Fruit fly (Drosophila melanogaster) whole organism, prepupa: Measurements from ENCODE around the gene loco.

Experiments used
- CG10669 ChIP-seq: fragments of 200-800 bp; sonication (Bioruptor generic); optimal IDR thresholded peaks from 3 replicates; lab custom pipeline; 2018; ENCODE audit warnings: missing biosample characterization, mild to moderate bottlenecking, missing genetic modification characterization, moderate library complexity
- CG11902 ChIP-seq: fragments of 200-800 bp; sonication (Bioruptor generic); optimal IDR thresholded peaks from 3 replicates; lab custom pipeline; 2016; ENCODE audit warnings: missing biosample characterization, missing genetic modification characterization
- CG16779 ChIP-seq: fragments of 200-800 bp; sonication (Bioruptor generic); optimal IDR thresholded peaks from 3 replicates; lab custom pipeline; 2017; ENCODE audit warnings: missing biosample characterization, mild to moderate bottlenecking, missing genetic modification characterization
- CG31627 ChIP-seq: fragments of 200-800 bp; sonication (Bioruptor generic); optimal IDR thresholded peaks from 3 replicates; lab custom pipeline; 2016; ENCODE audit warnings: missing biosample characterization, missing genetic modification characterization
- CG32006 ChIP-seq: fragments of 200-800 bp; sonication (Bioruptor generic); optimal IDR thresholded peaks from 3 replicates; lab custom pipeline; 2017; ENCODE audit warnings: missing biosample characterization, mild to moderate bottlenecking, missing genetic modification characterization
- CG34406 ChIP-seq: fragments of 200-800 bp; sonication (Bioruptor generic); optimal IDR thresholded peaks from 3 replicates; lab custom pipeline; 2016; ENCODE audit warnings: missing biosample characterization, missing genetic modification characterization
- CG3919 ChIP-seq: fragments of 200-800 bp; sonication (Bioruptor generic); optimal IDR thresholded peaks from 3 replicates; lab custom pipeline; 2016; ENCODE audit warnings: missing biosample characterization, missing genetic modification characterization
- CG4318 ChIP-seq: fragments of 200-800 bp; sonication (Bioruptor generic); optimal IDR thresholded peaks from 3 replicates; lab custom pipeline; 2017; ENCODE audit warnings: missing biosample characterization, mild to moderate bottlenecking, missing genetic modification characterization
- CG6163 ChIP-seq: fragments of 200-800 bp; sonication (Bioruptor generic); IDR thresholded peaks from 3 replicates; pipeline ENCODE4 v1.3.6; 2022; ENCODE audit warnings: missing biosample characterization, missing genetic modification characterization
- CG6792 ChIP-seq: fragments of 200-800 bp; sonication (Bioruptor generic); optimal IDR thresholded peaks from 3 replicates; lab custom pipeline; 2016; ENCODE audit warnings: missing biosample characterization, missing genetic modification characterization
- CG6808 ChIP-seq: fragments of 200-800 bp; sonication (Bioruptor generic); optimal IDR thresholded peaks from 3 replicates; lab custom pipeline; 2017; ENCODE audit warnings: missing biosample characterization, missing genetic modification characterization, mild to moderate bottlenecking, moderate library complexity, missing genetic modification reagents
- CG6854 ChIP-seq: fragments of 200-800 bp; sonication (Bioruptor generic); optimal IDR thresholded peaks from 2 replicates; lab custom pipeline; 2017; ENCODE audit warnings: missing biosample characterization, mild to moderate bottlenecking, missing genetic modification characterization
- CG7368 ChIP-seq: fragments of 200-800 bp; sonication (Bioruptor generic); optimal IDR thresholded peaks from 3 replicates; lab custom pipeline; 2016; ENCODE audit warnings: missing biosample characterization, missing genetic modification characterization
- CG8319 ChIP-seq: fragments of 200-800 bp; sonication (Bioruptor generic); optimal IDR thresholded peaks from 3 replicates; lab custom pipeline; 2016; ENCODE audit warnings: missing biosample characterization, missing genetic modification characterization
- CG9139 ChIP-seq: fragments of 200-800 bp; sonication (Bioruptor generic); optimal IDR thresholded peaks from 3 replicates; lab custom pipeline; 2017; ENCODE audit warnings: missing biosample characterization, mild to moderate bottlenecking, missing genetic modification characterization
- Eip78C ChIP-seq: fragments of 200-800 bp; sonication (Bioruptor generic); peaks from one replicate; lab custom pipeline; 2016; ENCODE audit warnings: missing biosample characterization, missing genetic modification characterization
- Eip93F ChIP-seq: fragments of 200-800 bp; sonication (Bioruptor generic); optimal IDR thresholded peaks from 2 replicates; lab custom pipeline; 2016; ENCODE audit warnings: missing biosample characterization, mild to moderate bottlenecking, missing genetic modification characterization
- Ets96B ChIP-seq: fragments of 200-800 bp; optimal IDR thresholded peaks from 2 replicates; lab custom pipeline; 2019; ENCODE audit warnings: missing biosample characterization, mild to moderate bottlenecking, missing genetic modification characterization, moderate library complexity
- Gug ChIP-seq: fragments of 200-800 bp; sonication (Bioruptor generic); IDR thresholded peaks from 2 replicates; pipeline ENCODE4 v1.3.6; 2022; ENCODE audit warnings: missing biosample characterization, missing genetic modification characterization
- Hr38 ChIP-seq: sonication (Bioruptor generic); optimal IDR thresholded peaks from 2 replicates; lab custom pipeline; 2016; ENCODE audit warnings: missing biosample characterization, missing genetic modification characterization
- Hr39 ChIP-seq: fragments of 200-800 bp; sonication (Bioruptor generic); optimal IDR thresholded peaks from 2 replicates; lab custom pipeline; 2016; ENCODE audit warnings: missing biosample characterization, missing genetic modification characterization
- Hr4 ChIP-seq: fragments of 200-800 bp; sonication (Bioruptor generic); optimal IDR thresholded peaks from 3 replicates; lab custom pipeline; 2016; ENCODE audit warnings: missing biosample characterization, missing genetic modification characterization
- Met ChIP-seq: fragments of 200-800 bp; sonication (Bioruptor generic); optimal IDR thresholded peaks from 3 replicates; lab custom pipeline; 2016; ENCODE audit warnings: missing biosample characterization, missing genetic modification characterization
- OdsH ChIP-seq: fragments of 200-800 bp; sonication (Bioruptor generic); optimal IDR thresholded peaks from 3 replicates; lab custom pipeline; 2016; ENCODE audit warnings: missing biosample characterization, missing genetic modification characterization
- Sox14 ChIP-seq: fragments of 200-800 bp; sonication (Bioruptor generic); optimal IDR thresholded peaks from 3 replicates; lab custom pipeline; 2016; ENCODE audit warnings: missing biosample characterization, missing genetic modification characterization
- acj6 ChIP-seq: fragments of 200-800 bp; sonication (Bioruptor generic); optimal IDR thresholded peaks from 3 replicates; lab custom pipeline; 2016; ENCODE audit warnings: missing biosample characterization, missing genetic modification characterization
- cyc ChIP-seq: fragments of 200-800 bp; sonication (Bioruptor generic); optimal IDR thresholded peaks from 3 replicates; lab custom pipeline; 2016; ENCODE audit warnings: missing biosample characterization, missing genetic modification characterization
- eg ChIP-seq: fragments of 200-800 bp; sonication (Bioruptor generic); IDR thresholded peaks from 3 replicates; pipeline ENCODE4 v1.3.6; 2022; ENCODE audit warnings: missing biosample characterization, missing genetic modification characterization
- esn ChIP-seq: fragments of 200-800 bp; sonication (Bioruptor generic); optimal IDR thresholded peaks from 2 replicates; lab custom pipeline; 2016; ENCODE audit warnings: missing biosample characterization, mild to moderate bottlenecking, missing genetic modification characterization, moderate library complexity
- fkh ChIP-seq: fragments of 200-800 bp; sonication (Bioruptor generic); optimal IDR thresholded peaks from 3 replicates; lab custom pipeline; 2017; ENCODE audit warnings: missing biosample characterization, mild to moderate bottlenecking, missing genetic modification characterization, moderate library complexity
- lz ChIP-seq: fragments of 200-800 bp; sonication (Bioruptor generic); optimal IDR thresholded peaks from 3 replicates; lab custom pipeline; 2016; ENCODE audit warnings: missing biosample characterization, missing genetic modification characterization
- net ChIP-seq: fragments of 200-800 bp; sonication (Bioruptor generic); optimal IDR thresholded peaks from 3 replicates; lab custom pipeline; 2016; ENCODE audit warnings: missing biosample characterization, missing genetic modification characterization
- salr ChIP-seq, 2 experiments: fragments of 200-800 bp; sonication (Bioruptor generic); optimal IDR thresholded peaks; 3 replicates each; lab custom pipeline; 2016 to 2018; ENCODE audit warnings: missing biosample characterization in 2 of 2, missing genetic modification characterization in 2 of 2, mild to moderate bottlenecking in 1 of 2
- spab ChIP-seq: fragments of 200-800 bp; sonication (Bioruptor generic); optimal IDR thresholded peaks from 2 replicates; lab custom pipeline; 2017; ENCODE audit warnings: missing biosample characterization, mild to moderate bottlenecking, missing genetic modification characterization, missing genetic modification reagents
- svp ChIP-seq: fragments of 200-800 bp; sonication (Bioruptor generic); peaks from one replicate; lab custom pipeline; 2016; ENCODE audit warnings: missing biosample characterization, missing genetic modification characterization
- topi ChIP-seq: fragments of 200-800 bp; sonication (Bioruptor generic); optimal IDR thresholded peaks from 3 replicates; lab custom pipeline; 2016; ENCODE audit warnings: missing biosample characterization, missing genetic modification characterization

loco gene

DNA sequence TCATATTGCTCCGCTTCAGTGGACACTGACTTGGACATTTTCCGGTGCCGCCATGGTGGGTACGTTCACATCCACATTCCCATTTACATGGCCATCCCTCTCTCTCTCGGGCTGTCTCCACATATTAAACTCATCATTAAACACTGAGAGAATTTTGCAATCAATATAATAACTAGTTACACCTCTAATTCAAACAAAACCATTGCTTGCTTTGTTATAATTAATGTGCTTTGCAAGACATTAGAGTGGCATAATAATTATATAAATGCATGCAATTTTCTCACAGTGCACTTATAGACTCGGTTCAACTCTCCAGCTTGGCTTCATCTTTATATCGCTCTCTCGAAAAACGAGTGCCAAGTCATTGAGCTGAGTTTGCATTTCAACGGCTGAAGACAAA lies 14.4 kb downstream of the loco start (continued):
- peak; percentile 98 for TF ChIP-seq Eip78C (GFP tag; lab: Kevin White, UChicago)
- peak; percentile 88 for TF ChIP-seq spab (GFP tag; lab: Kevin White, UChicago)
- peak; percentile 84 for TF ChIP-seq Sox14 (GFP tag; lab: Kevin White, UChicago)
- TF ChIP-seq acj6 (GFP tag; lab: Kevin White, UChicago), result peak; percentile 88
- TF ChIP-seq net, result peak; percentile 87
- peak in 1 of 2 experiments; percentile 68 for TF ChIP-seq salr (GFP tag; optimal IDR thresholded peaks at IDR 0.05; lab: Kevin White, UChicago)
- TF ChIP-seq CG10669, result peak; percentile 91
- peak; percentile 79 for TF ChIP-seq lz (GFP tag; lab: Kevin White, UChicago)
- no peak for TF ChIP-seq CG4318 (GFP tag; lab: Kevin White, UChicago)
- TF ChIP-seq Hr4 (GFP tag; lab: Kevin White, UChicago), result peak; percentile 95
- peak; percentile 90 for TF ChIP-seq Gug (GFP tag; lab: Robert Waterston, UW)
- TF ChIP-seq eg (GFP tag; lab: Robert Waterston, UW), result peak; percentile 95
- TF ChIP-seq topi (GFP tag; lab: Kevin White, UChicago), result peak; percentile 81
- peak; percentile 86 for TF ChIP-seq CG6808 (GFP tag; lab: Kevin White, UChicago)
- peak; percentile 97 for TF ChIP-seq CG6163 (GFP tag; lab: Robert Waterston, UW)
- TF ChIP-seq OdsH (GFP tag; lab: Kevin White, UChicago), result peak; percentile 89
- TF ChIP-seq CG16779 (tag; lab: Kevin White, UChicago), result peak; percentile 87
- no peak for TF ChIP-seq Eip93F (GFP tag; lab: Kevin White, UChicago)
- TF ChIP-seq CG8319 (GFP tag; lab: Kevin White, UChicago), result peak; percentile 91
- peak; percentile 84 for TF ChIP-seq esn (GFP tag; lab: Kevin White, UChicago)
- peak; percentile 90 for TF ChIP-seq Ets96B (tag; lab: Kevin White, UChicago)
- peak; percentile 87 for TF ChIP-seq CG6792 (GFP tag; lab: Kevin White, UChicago)
- peak; percentile 93 for TF ChIP-seq svp (GFP tag; lab: Kevin White, UChicago)
- TF ChIP-seq CG34406 (GFP tag; lab: Kevin White, UChicago), result peak; percentile 79
- TF ChIP-seq CG31627 (GFP tag; lab: Kevin White, UChicago), result peak; percentile 77
- TF ChIP-seq CG9139 (GFP tag; lab: Kevin White, UChicago), result peak; percentile 72
- peak; percentile 93 for TF ChIP-seq CG32006 (GFP tag; lab: Kevin White, UChicago)
- peak; percentile 76 for TF ChIP-seq CG11902 (GFP tag; lab: Kevin White, UChicago)
- TF ChIP-seq, all 60 proteins: peak for 48

DNA sequence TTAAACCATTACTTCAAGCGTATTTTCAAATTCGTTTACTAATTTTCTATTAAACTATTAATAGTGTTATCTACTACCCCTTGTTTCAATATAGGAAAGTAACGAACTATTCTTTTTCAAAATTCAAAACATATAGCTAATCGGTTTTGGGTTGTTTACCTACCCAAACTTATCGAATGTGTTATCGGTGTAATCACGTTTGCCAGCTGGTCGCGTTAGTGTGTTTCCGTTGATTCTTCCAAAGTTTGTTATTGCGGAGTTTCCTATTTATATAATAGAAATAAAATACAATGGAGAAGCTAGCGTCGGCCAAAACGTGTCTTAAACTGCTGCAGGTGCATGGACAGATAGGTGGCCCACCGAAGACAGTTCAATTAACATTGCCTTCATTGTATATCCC lies 20.9 kb downstream of the loco start, which contains the start of gene mRpL45:
mRpL45 (plus strand) TSS at position 213 of the 400 bp plus-strand sequence.
- no peak for TF ChIP-seq CG4318 (GFP tag; lab: Kevin White, UChicago)
- TF ChIP-seq Gug (GFP tag; lab: Robert Waterston, UW), result no peak
- no peak for TF ChIP-seq cyc
- TF ChIP-seq spab (GFP tag; lab: Kevin White, UChicago), result no peak
- peak; percentile 92 for TF ChIP-seq fkh
- no peak for TF ChIP-seq Eip93F (GFP tag; lab: Kevin White, UChicago)
- no peak for TF ChIP-seq salr (GFP tag; optimal IDR thresholded peaks at IDR 0.05; lab: Kevin White, UChicago)

DNA sequence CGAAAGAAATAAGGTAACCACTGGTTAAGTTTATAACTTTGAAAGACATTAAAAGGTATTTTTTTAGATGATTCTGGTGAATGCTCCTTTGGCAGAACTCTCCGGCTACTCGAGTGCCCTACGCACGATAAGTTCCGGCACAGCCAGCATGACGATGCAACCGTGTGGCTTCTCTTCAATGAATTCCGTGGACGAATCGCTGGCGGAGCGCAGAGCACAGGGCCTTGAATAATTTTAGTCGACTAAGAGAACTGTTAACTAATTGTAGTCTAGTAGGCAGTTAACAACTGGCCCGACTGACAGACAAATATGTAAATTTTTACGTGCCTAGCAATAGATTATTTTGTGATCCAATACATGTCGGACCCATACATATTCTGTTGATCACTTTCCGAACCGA lies 23.0 kb downstream of the loco start, which contains the start of gene CG31161:
CG31161 (plus strand) TSS at position 301 of the 400 bp plus-strand sequence.
- TF ChIP-seq CG6854 (GFP tag; lab: Kevin White, UChicago) (no peak), CG16779 (tag; lab: Kevin White, UChicago) (no peak)

DNA sequence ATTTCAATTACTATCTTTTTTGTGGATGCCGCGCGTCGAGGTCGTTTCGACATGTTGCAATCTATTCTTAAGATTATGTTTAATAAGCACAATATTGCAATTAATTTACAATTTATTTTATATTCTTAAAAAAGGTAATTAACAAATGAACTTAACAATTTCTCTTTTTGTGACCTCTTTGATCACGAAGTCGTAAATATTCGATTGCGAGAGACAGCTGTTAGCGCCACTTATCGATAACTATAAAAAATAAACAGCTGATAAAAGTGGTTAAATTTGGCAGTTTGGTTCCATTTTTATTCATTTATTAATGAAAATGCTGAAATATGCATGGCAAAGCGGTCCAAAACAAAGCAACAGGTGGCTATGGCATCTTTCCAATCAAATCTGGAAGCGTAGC lies 25.7 kb downstream of the loco start, which contains the start of the genes CG31156 and mRRF2:
CG31156 (minus strand) TSS at position 209 of the 400 bp plus-strand sequence.
mRRF2 (plus strand) TSS at position 239 of the 400 bp plus-strand sequence.
- TF ChIP-seq Hr38 (GFP tag; lab: Kevin White, UChicago), result no peak
- TF ChIP-seq CG3919 (GFP tag; lab: Kevin White, UChicago), result no peak
- no peak for TF ChIP-seq CG7368 (GFP tag; lab: Kevin White, UChicago)
- TF ChIP-seq CG10669, result no peak
- TF ChIP-seq CG9139 (GFP tag; lab: Kevin White, UChicago), result no peak
- no peak for TF ChIP-seq salr (GFP tag; optimal IDR thresholded peaks at IDR 0.05; lab: Kevin White, UChicago)
- TF ChIP-seq CG4318 (GFP tag; lab: Kevin White, UChicago), result no peak
- TF ChIP-seq Met (GFP tag; lab: Kevin White, UChicago), result no peak
- TF ChIP-seq Hr39 (GFP tag; lab: Kevin White, UChicago), result no peak
- TF ChIP-seq CG16779 (tag; lab: Kevin White, UChicago), result no peak
